Worm (Caenorhabditis elegans): ENCODE measurements around the gene F55G11.8.

ce11 chrIV:13013231-13013630 lies 50.6 kb downstream of the F55G11.8 start:
- no peak for TF ChIP-seq W03F9.2 (tag; optimal IDR thresholded peaks at IDR 0.05)
- no peak for TF ChIP-seq him-1 (tag; optimal IDR thresholded peaks at IDR 0.05)
